Fruit fly (Drosophila melanogaster) whole organism, embryonic: Measurements from ENCODE around the gene CG44040.
A peak's percentile ranks its signal among the peaks of the same experiment; 100 is the strongest.

Experiments
- Atf3 ChIP-seq: fragments of 200-800 bp; sonication (Bioruptor generic); optimal IDR thresholded peaks from 3 replicates; lab custom pipeline; 2016; ENCODE audit warnings: missing biosample characterization, missing genetic modification characterization
- BEAF-32 ChIP-seq: fragments of 200-800 bp; sonication (Bioruptor generic); optimal IDR thresholded peaks from 3 replicates; lab custom pipeline; 2017; ENCODE audit warnings: missing biosample characterization, missing genetic modification characterization, mild to moderate bottlenecking, moderate library complexity, missing genetic modification reagents
- Bteb2 ChIP-seq: fragments of 200-800 bp; sonication (Bioruptor generic); optimal IDR thresholded peaks from 2 replicates; lab custom pipeline; 2016; ENCODE audit warnings: missing biosample characterization, missing genetic modification characterization
- CG10209 ChIP-seq: fragments of 200-800 bp; sonication (Bioruptor generic); optimal IDR thresholded peaks from 3 replicates; lab custom pipeline; 2017; ENCODE audit warnings: missing biosample characterization, mild to moderate bottlenecking, missing genetic modification characterization, missing genetic modification reagents
- CG10366 ChIP-seq: fragments of 200-800 bp; sonication (Bioruptor generic); IDR thresholded peaks from 2 replicates; pipeline ENCODE4 v1.3.6; 2022; ENCODE audit warnings: missing biosample characterization, missing genetic modification characterization
- CG10543 ChIP-seq: fragments of 200-800 bp; sonication (Bioruptor generic); optimal IDR thresholded peaks from 3 replicates; lab custom pipeline; 2017; ENCODE audit warnings: missing biosample characterization, mild to moderate bottlenecking, missing genetic modification characterization, moderate library complexity
- CG12071 ChIP-seq: fragments of 200-800 bp; sonication (Bioruptor generic); optimal IDR thresholded peaks from 3 replicates; lab custom pipeline; 2018; ENCODE audit warnings: missing biosample characterization, mild to moderate bottlenecking, missing genetic modification characterization
- CG14667 ChIP-seq: fragments of 200-800 bp; sonication (Bioruptor generic); IDR thresholded peaks from 2 replicates; pipeline ENCODE4 v1.3.6; 2022; ENCODE audit warnings: missing biosample characterization, missing genetic modification characterization
- CG14860 ChIP-seq: fragments of 200-800 bp; sonication (Bioruptor generic); IDR thresholded peaks from 3 replicates; pipeline ENCODE4 v1.3.6; 2022; ENCODE audit warnings: missing biosample characterization, missing genetic modification characterization; ENCODE audit not compliant: partially characterized antibody
- CG17359 ChIP-seq: fragments of 200-800 bp; sonication (Bioruptor generic); optimal IDR thresholded peaks from 3 replicates; lab custom pipeline; 2018; ENCODE audit warnings: missing biosample characterization, mild to moderate bottlenecking, missing genetic modification characterization, moderate library complexity
- CG17912 ChIP-seq: fragments of 200-800 bp; sonication (Bioruptor generic); optimal IDR thresholded peaks from 2 replicates; lab custom pipeline; 2018; ENCODE audit warnings: missing biosample characterization, mild to moderate bottlenecking, missing genetic modification characterization
- CG3065 ChIP-seq: fragments of 200-800 bp; sonication (Bioruptor generic); optimal IDR thresholded peaks from 2 replicates; lab custom pipeline; 2016; ENCODE audit warnings: missing biosample characterization, missing genetic modification characterization
- CG31441 ChIP-seq: fragments of 200-800 bp; sonication (Bioruptor generic); IDR thresholded peaks from 2 replicates; pipeline ENCODE4 v1.3.6; 2022; ENCODE audit warnings: missing biosample characterization, missing genetic modification characterization
- CG3995 ChIP-seq: fragments of 200-800 bp; sonication (Bioruptor generic); optimal IDR thresholded peaks from 3 replicates; lab custom pipeline; 2016; ENCODE audit warnings: missing biosample characterization, missing genetic modification characterization
- CG6689 ChIP-seq: fragments of 200-800 bp; sonication (Bioruptor generic); IDR thresholded peaks from 2 replicates; pipeline ENCODE4 v1.3.6; 2022; ENCODE audit warnings: missing biosample characterization, missing genetic modification characterization
- CG7963 ChIP-seq: fragments of 200-800 bp; sonication (Bioruptor generic); IDR thresholded peaks from 3 replicates; pipeline ENCODE4 v1.3.6; 2022; ENCODE audit warnings: missing biosample characterization, missing genetic modification characterization; ENCODE audit not compliant: partially characterized antibody
- CG8924 ChIP-seq: fragments of 200-800 bp; optimal IDR thresholded peaks from 3 replicates; lab custom pipeline; 2019; ENCODE audit warnings: missing biosample characterization, mild to moderate bottlenecking, missing genetic modification characterization, moderate library complexity
- CG9609 ChIP-seq: fragments of 200-800 bp; sonication (Bioruptor generic); optimal IDR thresholded peaks from 3 replicates; lab custom pipeline; 2016; ENCODE audit warnings: missing biosample characterization, missing genetic modification characterization
- Dad ChIP-seq: fragments of 200-800 bp; sonication (Bioruptor generic); optimal IDR thresholded peaks from 3 replicates; lab custom pipeline; 2016; ENCODE audit warnings: missing biosample characterization, missing genetic modification characterization
- Dll ChIP-seq: fragments of 200-800 bp; sonication (Bioruptor generic); IDR thresholded peaks from 4 replicates; pipeline ENCODE4 v1.3.6; 2022; ENCODE audit warnings: missing biosample characterization, missing genetic modification characterization; ENCODE audit not compliant: partially characterized antibody
- Doc3 ChIP-seq: fragments of 200-800 bp; sonication (Bioruptor generic); IDR thresholded peaks from 3 replicates; pipeline ENCODE4 v1.3.6; 2022; ENCODE audit warnings: missing biosample characterization, missing genetic modification characterization; ENCODE audit not compliant: partially characterized antibody
- Dp ChIP-seq: fragments of 200-800 bp; sonication (Bioruptor generic); optimal IDR thresholded peaks from 2 replicates; lab custom pipeline; 2018; ENCODE audit warnings: missing biosample characterization, mild to moderate bottlenecking, missing genetic modification characterization, moderate library complexity
- Fer1 ChIP-seq: fragments of 200-800 bp; sonication (Bioruptor generic); optimal IDR thresholded peaks from 2 replicates; lab custom pipeline; 2017; ENCODE audit warnings: missing biosample characterization, mild to moderate bottlenecking, missing genetic modification characterization
- HLH3B ChIP-seq: fragments of 200-800 bp; sonication (Bioruptor generic); IDR thresholded peaks from 2 replicates; pipeline ENCODE4 v1.3.6; 2022; ENCODE audit warnings: missing biosample characterization, missing genetic modification characterization
- HmgZ ChIP-seq: fragments of 200-800 bp; sonication (Bioruptor generic); optimal IDR thresholded peaks from 2 replicates; lab custom pipeline; 2018; ENCODE audit warnings: missing biosample characterization, mild to moderate bottlenecking, missing genetic modification characterization
- Hmx ChIP-seq: fragments of 200-800 bp; sonication (Bioruptor generic); optimal IDR thresholded peaks from 2 replicates; lab custom pipeline; 2016; ENCODE audit warnings: missing biosample characterization, missing genetic modification characterization
- Lhr ChIP-seq: fragments of 200-800 bp; sonication (Bioruptor generic); optimal IDR thresholded peaks from 3 replicates; lab custom pipeline; 2017; ENCODE audit warnings: mild to moderate bottlenecking, missing biosample characterization, missing genetic modification reagents, missing genetic modification characterization
- Med ChIP-seq: fragments of 200-800 bp; sonication (Bioruptor generic); peaks from one replicate; lab custom pipeline; 2016; ENCODE audit warnings: missing biosample characterization, missing genetic modification characterization, mild to moderate bottlenecking, inconsistent platforms, moderate library complexity
- Six4 ChIP-seq: fragments of 200-800 bp; sonication (Bioruptor generic); optimal IDR thresholded peaks from 2 replicates; lab custom pipeline; 2016; ENCODE audit warnings: missing biosample characterization, missing genetic modification characterization
- Spps ChIP-seq: fragments of 200-800 bp; sonication (Bioruptor generic); optimal IDR thresholded peaks from 2 replicates; lab custom pipeline; 2018; ENCODE audit warnings: missing biosample characterization, mild to moderate bottlenecking, missing genetic modification characterization
- Vsx1 ChIP-seq: fragments of 200-800 bp; sonication (Bioruptor generic); optimal IDR thresholded peaks from 2 replicates; lab custom pipeline; 2017; ENCODE audit warnings: missing biosample characterization, mild to moderate bottlenecking, missing genetic modification characterization, missing genetic modification reagents
- ato ChIP-seq: fragments of 200-800 bp; sonication (Bioruptor generic); IDR thresholded peaks from 2 replicates; pipeline ENCODE4 v1.3.6; 2022; ENCODE audit warnings: missing biosample characterization, missing genetic modification characterization; ENCODE audit not compliant: partially characterized antibody
- chm ChIP-seq: fragments of 200-800 bp; sonication (Bioruptor generic); IDR thresholded peaks from 2 replicates; pipeline ENCODE4 v1.3.6; 2022; ENCODE audit warnings: missing biosample characterization, missing genetic modification characterization
- croc ChIP-seq: fragments of 200-800 bp; sonication (Bioruptor generic); conservative IDR thresholded peaks from 3 replicates; pipeline ENCODE4 v1.3.6; 2022; ENCODE audit warnings: missing biosample characterization, missing genetic modification characterization
- da ChIP-seq: fragments of 200-800 bp; sonication (Bioruptor generic); optimal IDR thresholded peaks from 2 replicates; lab custom pipeline; 2016; ENCODE audit warnings: missing biosample characterization, missing genetic modification characterization
- inv ChIP-seq: fragments of 200-800 bp; sonication (Bioruptor generic); IDR thresholded peaks from 2 replicates; pipeline ENCODE4 v1.3.6; 2022; ENCODE audit warnings: missing biosample characterization, missing genetic modification characterization; ENCODE audit not compliant: partially characterized antibody
- kay ChIP-seq: fragments of 200-800 bp; sonication (Bioruptor generic); optimal IDR thresholded peaks from 2 replicates; lab custom pipeline; 2016; ENCODE audit warnings: missing biosample characterization, missing genetic modification characterization
- klu ChIP-seq: fragments of 200-800 bp; sonication (Bioruptor generic); IDR thresholded peaks from 2 replicates; pipeline ENCODE4 v1.3.6; 2022; ENCODE audit warnings: missing biosample characterization, missing genetic modification characterization
- lilli ChIP-seq: fragments of 200-800 bp; sonication (Bioruptor generic); optimal IDR thresholded peaks from 3 replicates; lab custom pipeline; 2016; ENCODE audit warnings: missing biosample characterization, missing genetic modification characterization
- luna ChIP-seq: fragments of 200-800 bp; sonication (Bioruptor generic); optimal IDR thresholded peaks from 2 replicates; lab custom pipeline; 2016; ENCODE audit warnings: missing biosample characterization, missing genetic modification characterization
- pros ChIP-seq: fragments of 200-800 bp; sonication (Bioruptor generic); optimal IDR thresholded peaks from 3 replicates; lab custom pipeline; 2019; ENCODE audit warnings: missing biosample characterization, mild to moderate bottlenecking, missing genetic modification characterization, moderate library complexity
- psq ChIP-seq: fragments of 200-800 bp; sonication (Bioruptor generic); optimal IDR thresholded peaks from 2 replicates; lab custom pipeline; 2017; ENCODE audit warnings: missing biosample characterization, missing genetic modification characterization
- repo ChIP-seq: fragments of 200-800 bp; sonication (Bioruptor generic); optimal IDR thresholded peaks from 2 replicates; lab custom pipeline; 2016; ENCODE audit warnings: missing biosample characterization, missing genetic modification characterization
- sens ChIP-seq: fragments of 200-800 bp; sonication (Bioruptor generic); peaks from one replicate; lab custom pipeline; 2016; ENCODE audit warnings: missing biosample characterization, missing genetic modification characterization
- shn ChIP-seq: fragments of 200-800 bp; sonication (Bioruptor generic); optimal IDR thresholded peaks from 3 replicates; lab custom pipeline; 2016; ENCODE audit warnings: missing biosample characterization, missing genetic modification characterization
- stwl ChIP-seq: fragments of 200-800 bp; sonication (Bioruptor generic); optimal IDR thresholded peaks from 3 replicates; lab custom pipeline; 2018; ENCODE audit warnings: missing biosample characterization, mild to moderate bottlenecking, missing genetic modification characterization, moderate library complexity
- tll ChIP-seq, 2 experiments: fragments of 200-800 bp in 1 of 2; fragments of >200 bp in 1 of 2; sonication (Bioruptor generic) in 1 of 2; optimal IDR thresholded peaks; 2 replicates each; lab custom pipeline; 2017 to 2019; ENCODE audit warnings: missing biosample characterization in 2 of 2, missing genetic modification characterization in 2 of 2, mild to moderate bottlenecking in 1 of 2, moderate library complexity in 1 of 2
- usp ChIP-seq: fragments of >200 bp; optimal IDR thresholded peaks from 2 replicates; lab custom pipeline; 2017; ENCODE audit warnings: missing biosample characterization, missing genetic modification characterization
- zen2 ChIP-seq: fragments of 200-800 bp; sonication (Bioruptor generic); IDR thresholded peaks from 3 replicates; pipeline ENCODE4 v1.3.6; 2022; ENCODE audit warnings: missing biosample characterization, missing genetic modification characterization; ENCODE audit not compliant: partially characterized antibody
- zfh2 ChIP-seq: fragments of 200-800 bp; sonication (Bioruptor generic); optimal IDR thresholded peaks from 2 replicates; lab custom pipeline; 2016; ENCODE audit warnings: missing biosample characterization, missing genetic modification characterization

Gene CG44040

dm6 chr3R:15361490-15361889 lies 41.3 kb downstream of the CG44040 start, which contains the start of the genes Cog2 and Trax (continued):
- no peak for TF ChIP-seq HLH3B
- no peak for TF ChIP-seq Dad
- TF ChIP-seq CG12071 (GFP tag; lab: Kevin White, UChicago): no peak
- no peak for TF ChIP-seq CG31441 (GFP tag; lab: Robert Waterston, UW)
- no peak for TF ChIP-seq Spps (tag; lab: Kevin White, UChicago)
- no peak for TF ChIP-seq HmgZ (tag; lab: Kevin White, UChicago)
- TF ChIP-seq Fer1 (GFP tag; lab: Kevin White, UChicago): no peak
- TF ChIP-seq croc (GFP tag; lab: Robert Waterston, UW): no peak
- peak; percentile 70 for TF ChIP-seq ato
- no peak for TF ChIP-seq Bteb2 (GFP tag; lab: Kevin White, UChicago)
- TF ChIP-seq Med: peak; percentile 73
- TF ChIP-seq chm (GFP tag; lab: Robert Waterston, UW): no peak
- no peak for TF ChIP-seq tll (GFP tag; optimal IDR thresholded peaks at IDR 0.05; lab: Kevin White, UChicago)
- no peak for TF ChIP-seq Atf3 (GFP tag; lab: Kevin White, UChicago)
- no peak for TF ChIP-seq CG3995 (GFP tag; lab: Kevin White, UChicago)
- peak; percentile 75 for TF ChIP-seq CG7963 (GFP tag; lab: Robert Waterston, UW)
- TF ChIP-seq psq: no peak
- no peak for TF ChIP-seq zfh2 (GFP tag; lab: Kevin White, UChicago)
- no peak for TF ChIP-seq da (GFP tag; lab: Kevin White, UChicago)
- TF ChIP-seq inv (GFP tag; lab: Robert Waterston, UW): peak; percentile 69
- peak; percentile 92 for TF ChIP-seq zen2
- TF ChIP-seq Six4 (GFP tag; lab: Kevin White, UChicago): no peak

DNA sequence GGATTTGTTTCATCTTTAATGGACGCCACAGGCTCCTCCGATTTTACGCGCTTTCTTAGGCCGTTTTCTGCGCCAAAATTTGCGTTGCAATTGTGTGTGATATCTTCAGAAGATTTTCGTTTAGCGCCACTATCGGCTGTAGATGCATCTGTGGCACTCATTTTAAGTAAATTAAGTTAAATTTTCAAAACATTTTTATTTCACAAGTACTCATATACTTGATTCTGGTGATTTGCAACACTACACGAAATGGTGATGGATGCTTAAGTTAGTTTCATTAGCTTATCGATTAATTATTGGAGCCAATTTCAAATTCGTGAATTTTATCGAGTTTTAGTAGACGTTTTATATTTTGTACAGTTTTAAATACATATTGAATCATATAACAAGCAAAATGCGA lies 43.4 kb downstream of the CG44040 start, which contains the start of gene CG6171:
TSS of gene CG6171 (minus strand) at position 250 of the 400 bp plus-strand sequence.
- no peak for TF ChIP-seq Hmx (GFP tag; lab: Kevin White, UChicago)
- no peak for TF ChIP-seq CG17359 (tag; lab: Kevin White, UChicago)
- TF ChIP-seq Dp (GFP tag; lab: Kevin White, UChicago): peak; percentile 82
- no peak for TF ChIP-seq luna
- peak; percentile 63 for TF ChIP-seq BEAF-32 (GFP tag; lab: Kevin White, UChicago)
- no peak for TF ChIP-seq usp
- no peak for TF ChIP-seq repo (GFP tag; lab: Kevin White, UChicago)
- TF ChIP-seq tll (GFP tag; optimal IDR thresholded peaks at IDR 0.05; lab: Kevin White, UChicago): no peak
- TF ChIP-seq CG6689: no peak
- peak; percentile 80 for TF ChIP-seq sens (GFP tag; lab: Kevin White, UChicago)
- TF ChIP-seq Dll (GFP tag; lab: Robert Waterston, UW): peak; percentile 69; the same call in 3 of the 4 replicates
- peak; percentile 28 for TF ChIP-seq lilli
- TF ChIP-seq CG8924 (tag; lab: Kevin White, UChicago): no peak
- no peak for TF ChIP-seq CG17912 (GFP tag; lab: Kevin White, UChicago)
- TF ChIP-seq Vsx1 (GFP tag; lab: Kevin White, UChicago): no peak
- no peak for TF ChIP-seq shn (GFP tag; lab: Kevin White, UChicago)
- no peak for TF ChIP-seq CG10366 (GFP tag; lab: Robert Waterston, UW)
- TF ChIP-seq chm (GFP tag; lab: Robert Waterston, UW): no peak
- no peak for TF ChIP-seq CG9609 (GFP tag; lab: Kevin White, UChicago)
- TF ChIP-seq stwl (tag; lab: Kevin White, UChicago): peak; percentile 61
- TF ChIP-seq CG14667: no peak
- peak; percentile 48; the same call in 1 of the 3 replicates for TF ChIP-seq CG14860 (GFP tag; lab: Robert Waterston, UW)
- no peak for TF ChIP-seq klu (GFP tag; lab: Robert Waterston, UW)
- no peak for TF ChIP-seq kay (GFP tag; lab: Kevin White, UChicago)
- TF ChIP-seq CG3065 (GFP tag; lab: Kevin White, UChicago): no peak
- TF ChIP-seq Lhr (GFP tag; lab: Kevin White, UChicago): no peak
- no peak for TF ChIP-seq CG10209
- 0 out of 3 replicates have a peak, but pooled peaks have one; percentile 17 for TF ChIP-seq Doc3
- TF ChIP-seq pros (GFP tag; lab: Kevin White, UChicago): no peak
- TF ChIP-seq CG10543 (GFP tag; lab: Kevin White, UChicago): no peak
